Fruit fly (Drosophila melanogaster) whole organism, embryonic: ENCODE data around the gene CG34347.

ENCODE experiments used
- Abd-B ChIP-seq: fragments of 200-800 bp; sonication (Bioruptor generic); optimal IDR thresholded peaks from 2 replicates; lab custom pipeline; 2018; ENCODE audit warnings: missing biosample characterization, mild to moderate bottlenecking, missing genetic modification characterization, moderate library complexity
- Antp ChIP-seq: fragments of 200-800 bp; sonication (Bioruptor generic); optimal IDR thresholded peaks from 3 replicates; lab custom pipeline; 2016; ENCODE audit warnings: missing biosample characterization, missing genetic modification characterization
- Atf-2 ChIP-seq: fragments of 200-800 bp; sonication (Bioruptor generic); optimal IDR thresholded peaks from 2 replicates; lab custom pipeline; 2016; ENCODE audit warnings: missing biosample characterization, missing genetic modification characterization
- CG10209 ChIP-seq: fragments of 200-800 bp; sonication (Bioruptor generic); optimal IDR thresholded peaks from 3 replicates; lab custom pipeline; 2017; ENCODE audit warnings: missing biosample characterization, mild to moderate bottlenecking, missing genetic modification characterization, missing genetic modification reagents
- CG1024 ChIP-seq: fragments of 200-800 bp; sonication (Bioruptor generic); IDR thresholded peaks from 2 replicates; pipeline ENCODE4 v1.3.6; 2022; ENCODE audit warnings: missing biosample characterization, missing genetic modification characterization
- CG10267 ChIP-seq: fragments of 200-800 bp; sonication (Bioruptor generic); optimal IDR thresholded peaks from 2 replicates; lab custom pipeline; 2018; ENCODE audit warnings: missing biosample characterization, mild to moderate bottlenecking, missing genetic modification characterization, moderate library complexity
- CG13624 ChIP-seq: fragments of 200-800 bp; sonication (Bioruptor generic); optimal IDR thresholded peaks from 2 replicates; lab custom pipeline; 2016; ENCODE audit warnings: missing biosample characterization, missing genetic modification characterization
- CG13775 ChIP-seq: fragments of 200-800 bp; sonication (Bioruptor generic); optimal IDR thresholded peaks from 3 replicates; lab custom pipeline; 2017; ENCODE audit warnings: missing biosample characterization, mild to moderate bottlenecking, missing genetic modification characterization
- CG14667 ChIP-seq: fragments of 200-800 bp; sonication (Bioruptor generic); IDR thresholded peaks from 2 replicates; pipeline ENCODE4 v1.3.6; 2022; ENCODE audit warnings: missing biosample characterization, missing genetic modification characterization
- CG1529 ChIP-seq: fragments of 200-800 bp; sonication (Bioruptor generic); optimal IDR thresholded peaks from 3 replicates; lab custom pipeline; 2018; ENCODE audit warnings: missing biosample characterization, missing genetic modification characterization
- CG17186 ChIP-seq: fragments of 200-800 bp; sonication (Bioruptor generic); optimal IDR thresholded peaks from 3 replicates; lab custom pipeline; 2017; ENCODE audit warnings: missing biosample characterization, missing genetic modification reagents, missing genetic modification characterization
- CG17359 ChIP-seq: fragments of 200-800 bp; sonication (Bioruptor generic); optimal IDR thresholded peaks from 3 replicates; lab custom pipeline; 2018; ENCODE audit warnings: missing biosample characterization, mild to moderate bottlenecking, missing genetic modification characterization, moderate library complexity
- CG17568 ChIP-seq: fragments of 200-800 bp; sonication (Bioruptor generic); optimal IDR thresholded peaks from 2 replicates; lab custom pipeline; 2018; ENCODE audit warnings: missing biosample characterization, mild to moderate bottlenecking, missing genetic modification characterization, moderate library complexity
- CG18476 ChIP-seq: fragments of 200-800 bp; sonication (Bioruptor generic); optimal IDR thresholded peaks from 2 replicates; lab custom pipeline; 2016; ENCODE audit warnings: missing biosample characterization, mild to moderate bottlenecking, missing genetic modification characterization
- CG2202 ChIP-seq: fragments of 200-800 bp; sonication (Bioruptor generic); optimal IDR thresholded peaks from 2 replicates; lab custom pipeline; 2018; ENCODE audit warnings: missing biosample characterization, mild to moderate bottlenecking, missing genetic modification characterization
- CG30431 ChIP-seq: fragments of 200-800 bp; sonication (Bioruptor generic); optimal IDR thresholded peaks from 2 replicates; lab custom pipeline; 2017; ENCODE audit warnings: missing biosample characterization, missing genetic modification characterization
- CG33213 ChIP-seq: fragments of 200-800 bp; sonication (Bioruptor generic); optimal IDR thresholded peaks from 3 replicates; lab custom pipeline; 2016; ENCODE audit warnings: missing biosample characterization, missing genetic modification characterization
- CG6765 ChIP-seq: fragments of 200-800 bp; sonication (Bioruptor generic); optimal IDR thresholded peaks from 3 replicates; lab custom pipeline; 2017; ENCODE audit warnings: missing biosample characterization, mild to moderate bottlenecking, missing genetic modification characterization
- CG7271 ChIP-seq: fragments of 200-800 bp; sonication (Bioruptor generic); optimal IDR thresholded peaks from 2 replicates; lab custom pipeline; 2018; ENCODE audit warnings: missing biosample characterization, mild to moderate bottlenecking, missing genetic modification characterization, moderate library complexity
- CG7372 ChIP-seq: fragments of 200-800 bp; sonication (Bioruptor generic); IDR thresholded peaks from 2 replicates; pipeline ENCODE4 v1.3.6; 2022; ENCODE audit warnings: missing biosample characterization, missing genetic modification characterization
- CG7928 ChIP-seq: fragments of 200-800 bp; sonication (Bioruptor generic); optimal IDR thresholded peaks from 2 replicates; lab custom pipeline; 2017; ENCODE audit warnings: missing biosample characterization, mild to moderate bottlenecking, missing genetic modification characterization
- CG9876 ChIP-seq: fragments of 200-800 bp; sonication (Bioruptor generic); optimal IDR thresholded peaks from 2 replicates; lab custom pipeline; 2016; ENCODE audit warnings: missing biosample characterization, missing genetic modification characterization
- Deaf1 ChIP-seq: fragments of 200-800 bp; optimal IDR thresholded peaks from 3 replicates; lab custom pipeline; 2019; ENCODE audit warnings: missing biosample characterization, mild to moderate bottlenecking, missing genetic modification characterization, moderate library complexity
- Ets97D ChIP-seq: fragments of 200-800 bp; sonication (Bioruptor generic); optimal IDR thresholded peaks from 3 replicates; lab custom pipeline; 2016; ENCODE audit warnings: missing biosample characterization, missing genetic modification characterization
- Gsc ChIP-seq: fragments of 200-800 bp; sonication (Bioruptor generic); IDR thresholded peaks from 2 replicates; pipeline ENCODE4 v1.3.6; 2022; ENCODE audit warnings: missing biosample characterization, missing genetic modification characterization
- MTF-1 ChIP-seq: fragments of 200-800 bp; sonication (Bioruptor generic); optimal IDR thresholded peaks from 2 replicates; lab custom pipeline; 2018; ENCODE audit warnings: missing biosample characterization, mild to moderate bottlenecking, missing genetic modification characterization, borderline replicate concordance
- Meics ChIP-seq: fragments of 200-800 bp; sonication (Bioruptor generic); optimal IDR thresholded peaks from 2 replicates; lab custom pipeline; 2017; ENCODE audit warnings: missing biosample characterization, mild to moderate bottlenecking, missing genetic modification characterization
- NC2α ChIP-seq: fragments of 200-800 bp; sonication (Bioruptor generic); optimal IDR thresholded peaks from 2 replicates; lab custom pipeline; 2016; ENCODE audit warnings: missing biosample characterization, missing genetic modification characterization
- NK7.1 ChIP-seq: fragments of 200-800 bp; sonication (Bioruptor generic); optimal IDR thresholded peaks from 3 replicates; lab custom pipeline; 2016; ENCODE audit warnings: missing biosample characterization, missing genetic modification characterization
- Ptx1 ChIP-seq: fragments of 200-800 bp; sonication (Bioruptor generic); IDR thresholded peaks from 2 replicates; pipeline ENCODE4 v1.3.6; 2022; ENCODE audit warnings: missing biosample characterization, missing genetic modification characterization
- Trl ChIP-seq, 3 experiments: fragments of >200 bp in 2 of 3; fragments of 200-800 bp in 1 of 3; sonication (Bioruptor generic) in 1 of 3; optimal IDR thresholded peaks; 2 replicates in 1 of 3; 3 replicates in 2 of 3; lab custom pipeline; 2016 to 2017; ENCODE audit warnings: missing biosample characterization in 1 of 3, missing genetic modification characterization in 1 of 3
- Vsx1 ChIP-seq: fragments of 200-800 bp; sonication (Bioruptor generic); optimal IDR thresholded peaks from 2 replicates; lab custom pipeline; 2017; ENCODE audit warnings: missing biosample characterization, mild to moderate bottlenecking, missing genetic modification characterization, missing genetic modification reagents
- ac ChIP-seq: fragments of 200-800 bp; sonication (Bioruptor generic); optimal IDR thresholded peaks from 3 replicates; lab custom pipeline; 2017; ENCODE audit warnings: missing biosample characterization, mild to moderate bottlenecking, missing genetic modification characterization
- bigmax ChIP-seq: fragments of 200-800 bp; sonication (Bioruptor generic); optimal IDR thresholded peaks from 2 replicates; lab custom pipeline; 2018; ENCODE audit warnings: missing biosample characterization, mild to moderate bottlenecking, missing genetic modification characterization
- crol ChIP-seq: fragments of 200-800 bp; sonication (Bioruptor generic); IDR thresholded peaks from 2 replicates; pipeline ENCODE4 v1.3.6; 2022; ENCODE audit warnings: missing biosample characterization, missing genetic modification characterization
- cwo ChIP-seq: fragments of 200-800 bp; sonication (Bioruptor generic); optimal IDR thresholded peaks from 3 replicates; lab custom pipeline; 2017; ENCODE audit warnings: missing biosample characterization, missing genetic modification characterization, mild to moderate bottlenecking, moderate library complexity, missing genetic modification reagents
- danr ChIP-seq: fragments of 200-800 bp; sonication (Bioruptor generic); IDR thresholded peaks from 2 replicates; pipeline ENCODE4 v1.3.6; 2022; ENCODE audit warnings: missing biosample characterization, missing genetic modification characterization
- dati ChIP-seq: fragments of 200-800 bp; sonication (Bioruptor generic); IDR thresholded peaks from 2 replicates; pipeline ENCODE4 v1.3.6; 2022; ENCODE audit warnings: missing biosample characterization, missing genetic modification characterization
- esg ChIP-seq: fragments of 200-800 bp; sonication (Bioruptor generic); conservative IDR thresholded peaks from 2 replicates; pipeline ENCODE4 v1.3.6; 2022; ENCODE audit warnings: missing biosample characterization, missing genetic modification characterization
- ewg ChIP-seq: fragments of 200-800 bp; sonication (Bioruptor generic); optimal IDR thresholded peaks from 3 replicates; lab custom pipeline; 2017; ENCODE audit warnings: mild to moderate bottlenecking, missing biosample characterization, missing genetic modification reagents, missing genetic modification characterization
- eyg ChIP-seq: fragments of 200-800 bp; sonication (Bioruptor generic); optimal IDR thresholded peaks from 3 replicates; lab custom pipeline; 2016; ENCODE audit warnings: missing biosample characterization, missing genetic modification characterization
- gro ChIP-seq: fragments of 200-800 bp; sonication (Bioruptor generic); optimal IDR thresholded peaks from 2 replicates; lab custom pipeline; 2016; ENCODE audit warnings: missing biosample characterization, missing genetic modification characterization
- hth ChIP-seq: fragments of >200 bp; optimal IDR thresholded peaks from 2 replicates; lab custom pipeline; 2017; ENCODE audit warnings: inconsistent platforms
- jing ChIP-seq: fragments of 200-800 bp; sonication (Bioruptor generic); optimal IDR thresholded peaks from 2 replicates; lab custom pipeline; 2018; ENCODE audit warnings: missing biosample characterization, mild to moderate bottlenecking, missing genetic modification characterization
- lilli ChIP-seq: fragments of 200-800 bp; sonication (Bioruptor generic); optimal IDR thresholded peaks from 3 replicates; lab custom pipeline; 2016; ENCODE audit warnings: missing biosample characterization, missing genetic modification characterization
- prd ChIP-seq, 3 experiments: fragments of >200 bp in 2 of 3; fragments of 200-800 bp in 1 of 3; sonication (Bioruptor generic) in 1 of 3; optimal IDR thresholded peaks in 2 of 3; IDR thresholded peaks in 1 of 3; 2 replicates in 2 of 3; 3 replicates in 1 of 3; pipeline versions ENCODE4 v1.3.6 to Lab custom; 2017 to 2022; ENCODE audit warnings: missing biosample characterization in 1 of 3, missing genetic modification characterization in 1 of 3
- ranshi ChIP-seq: fragments of 200-800 bp; sonication (Bioruptor generic); IDR thresholded peaks from 2 replicates; pipeline ENCODE4 v1.3.6; 2022; ENCODE audit warnings: missing biosample characterization, missing genetic modification characterization
- sd ChIP-seq: fragments of 200-800 bp; sonication (Bioruptor generic); optimal IDR thresholded peaks from 3 replicates; lab custom pipeline; 2018; ENCODE audit warnings: missing biosample characterization, mild to moderate bottlenecking, missing genetic modification characterization, moderate library complexity
- ssp ChIP-seq: fragments of 200-800 bp; sonication (Bioruptor generic); IDR thresholded peaks from 2 replicates; pipeline ENCODE4 v1.3.6; 2022; ENCODE audit warnings: missing biosample characterization, missing genetic modification characterization
- usp ChIP-seq: fragments of >200 bp; optimal IDR thresholded peaks from 2 replicates; lab custom pipeline; 2017; ENCODE audit warnings: missing biosample characterization, missing genetic modification characterization

CG34347 gene

DNA sequence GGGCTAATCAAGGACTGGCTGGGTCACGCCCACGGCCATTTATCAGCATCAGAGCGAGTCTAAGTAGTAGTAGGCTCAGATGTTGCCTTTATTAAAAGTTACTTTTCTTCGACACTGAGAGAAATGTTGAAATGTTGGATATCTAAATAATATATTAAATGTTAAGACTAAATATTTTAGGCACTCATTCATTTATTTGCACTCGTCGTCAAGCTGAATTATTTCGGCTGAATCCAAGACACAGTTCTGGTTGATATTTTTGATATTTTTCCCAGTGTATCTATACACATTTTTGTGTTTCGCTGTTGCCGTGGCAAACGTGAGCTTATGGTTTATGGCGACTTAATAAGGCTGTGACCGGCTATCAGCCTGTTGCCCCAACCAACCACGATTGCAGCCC lies 14.1 kb downstream of the CG34347 start (continued):
- TF ChIP-seq NK7.1 (GFP tag; lab: Kevin White, UChicago) (no peak), Gsc (GFP tag; lab: Robert Waterston, UW) (peak; percentile 43; the same call in 1 of the 2 replicates), sd (peak; percentile 27), CG17568 (GFP tag; lab: Kevin White, UChicago) (no peak), MTF-1 (GFP tag; lab: Kevin White, UChicago) (peak; percentile 61), NC2α (GFP tag; lab: Kevin White, UChicago) (no peak), Vsx1 (GFP tag; lab: Kevin White, UChicago) (peak; percentile 47), hth (lab: Kevin White, UChicago) (no peak), CG9876 (GFP tag; lab: Kevin White, UChicago) (no peak), ewg (GFP tag; lab: Kevin White, UChicago) (peak; percentile 46), esg (GFP tag; lab: Robert Waterston, UW) (peak; percentile 77), bigmax (GFP tag; lab: Kevin White, UChicago) (no peak), crol (GFP tag; lab: Robert Waterston, UW) (no peak), CG10267 (tag; lab: Kevin White, UChicago) (peak; percentile 70), CG7372 (peak; percentile 38; the same call in 1 of the 2 replicates), CG14667 (GFP tag; lab: Robert Waterston, UW) (peak; percentile 67), CG17186 (GFP tag; lab: Kevin White, UChicago) (no peak), cwo (GFP tag; lab: Kevin White, UChicago) (peak; percentile 63), gro (no peak), danr (GFP tag; lab: Robert Waterston, UW) (peak; percentile 62; the same call in 1 of the 2 replicates), eyg (no peak), lilli (GFP tag; lab: Kevin White, UChicago) (peak; percentile 37), CG17359 (tag; lab: Kevin White, UChicago) (peak; percentile 89), Meics (peak; percentile 72), dati (GFP tag; lab: Robert Waterston, UW) (0 out of 2 replicates have a peak, but pooled peaks have one; percentile 44), CG30431 (GFP tag; lab: Kevin White, UChicago) (peak; percentile 51), CG1024 (GFP tag; lab: Robert Waterston, UW) (peak; percentile 75), Ets97D (GFP tag; lab: Kevin White, UChicago) (no peak), ssp (GFP tag; lab: Robert Waterston, UW) (peak; percentile 69), CG13624 (no peak), Antp (GFP tag; lab: Kevin White, UChicago) (no peak), CG13775 (peak; percentile 40), ac (GFP tag; lab: Kevin White, UChicago) (no peak), Deaf1 (peak; percentile 52), CG6765 (GFP tag; lab: Kevin White, UChicago) (peak; percentile 58), CG33213 (GFP tag; lab: Kevin White, UChicago) (no peak), CG7928 (GFP tag; lab: Kevin White, UChicago) (peak; percentile 20), Ptx1 (GFP tag; lab: Robert Waterston, UW) (peak; percentile 83), CG10209 (GFP tag; lab: Kevin White, UChicago) (peak; percentile 65), CG18476 (GFP tag; lab: Kevin White, UChicago) (peak; percentile 57), CG1529 (GFP tag; lab: Kevin White, UChicago) (peak; percentile 53), prd (optimal IDR thresholded peaks at IDR 0.05; lab: Kevin White, UChicago) (no peak), prd (GFP tag; IDR thresholded peaks at IDR 0.05; lab: Robert Waterston, UW) (peak; percentile 74; the same call in 2 of the 3 replicates), jing (GFP tag; lab: Kevin White, UChicago) (peak; percentile 36), CG7271 (tag; lab: Kevin White, UChicago) (peak; percentile 1), usp (no peak), ranshi (peak; percentile 75), CG2202 (tag; lab: Kevin White, UChicago) (peak; percentile 11), Abd-B (GFP tag; lab: Kevin White, UChicago) (no peak), Atf-2 (GFP tag; lab: Kevin White, UChicago) (no peak), Trl (optimal IDR thresholded peaks at IDR 0.05; lab: Kevin White, UChicago) (no peak), Trl (GFP tag; optimal IDR thresholded peaks at IDR 0.05; lab: Kevin White, UChicago) (peak; percentile 10)
